Worm (Caenorhabditis elegans) whole organism, young adult: ENCODE data around the gene ZK550.6.

ENCODE experiments used
- B0336.3 ChIP-seq: fragments of 200-800 bp; sonication (Bioruptor generic); IDR thresholded peaks from 2 replicates; pipeline ENCODE4 v1.3.6; 2022; ENCODE audit warnings: missing genetic modification characterization, missing compliant biosample characterization
- C17E4.6 ChIP-seq: fragments of 200-800 bp; sonication (Bioruptor generic); IDR thresholded peaks from 2 replicates; pipeline ENCODE4 v1.3.6; 2022; ENCODE audit warnings: missing genetic modification reagents, missing genetic modification characterization, missing compliant biosample characterization
- F52B5.7 ChIP-seq: sonication (generic microtip); optimal IDR thresholded peaks from 2 replicates; lab custom pipeline; 2016; ENCODE audit warnings: mild to moderate bottlenecking, missing genetic modification characterization, missing compliant biosample characterization
- hmg-1.2 ChIP-seq: fragments of 200-800 bp; sonication (Bioruptor generic); IDR thresholded peaks from 2 replicates; pipeline ENCODE4 v1.3.6; 2022; ENCODE audit warnings: missing genetic modification reagents, missing genetic modification characterization, missing compliant biosample characterization
- lin-40 ChIP-seq: sonication (generic microtip); optimal IDR thresholded peaks from 2 replicates; lab custom pipeline; 2016; ENCODE audit warnings: missing genetic modification characterization, mild to moderate bottlenecking, missing compliant biosample characterization, missing genotype, missing genetic modification reagents
- rec-8 ChIP-seq, 2 experiments: sonication (generic microtip); optimal IDR thresholded peaks; 2 replicates each; lab custom pipeline; 2016; ENCODE audit warnings: mild to moderate bottlenecking in 2 of 2, missing genetic modification characterization in 2 of 2, missing genetic modification reagents in 2 of 2, missing genotype in 2 of 2, missing biosample characterization in 1 of 2, missing compliant biosample characterization in 1 of 2, moderate library complexity in 1 of 2
- repo-1 ChIP-seq: sonication (generic microtip); optimal IDR thresholded peaks from 2 replicates; lab custom pipeline; 2017; ENCODE audit warnings: mild to moderate bottlenecking, missing genetic modification characterization, missing compliant biosample characterization
- zim-3 ChIP-seq: sonication (generic microtip); optimal IDR thresholded peaks from 2 replicates; lab custom pipeline; 2017; ENCODE audit warnings: mild to moderate bottlenecking, missing genetic modification characterization, moderate library complexity, missing compliant biosample characterization

ZK550.6 gene

ce11 chrIV:17215070-17215469, 47.2 kb downstream of the ZK550.6 start:
- TF ChIP-seq hmg-1.2 (GFP tag; lab: Robert Waterston, UW) (peak; percentile 79), C17E4.6 (GFP tag; lab: Robert Waterston, UW) (no peak)

- no peak for TF ChIP-seq B0336.3 (GFP tag; lab: Robert Waterston, UW)
- TF ChIP-seq F52B5.7 (tag; lab: Kevin White, UChicago), result no peak
- TF ChIP-seq rec-8 (tag; optimal IDR thresholded peaks at IDR 0.05; lab: Kevin White, UChicago), result no peak
- TF ChIP-seq repo-1 (tag; lab: Kevin White, UChicago), result no peak
- no peak for TF ChIP-seq zim-3
- no peak for TF ChIP-seq lin-40 (tag; lab: Kevin White, UChicago)
Observed at ce11 chrIV:17210754-17211153, 51.5 kb downstream of the ZK550.6 start.
